Worm (Caenorhabditis elegans) whole organism, L4 larva: ENCODE data around the gene C44H4.4.

Source experiments
- ama-1 ChIP-seq: fragments of 150-350 bp; optimal IDR thresholded peaks from 2 replicates; lab custom pipeline; 2014; ENCODE audit warnings: inconsistent platforms, mixed read lengths
- ceh-82 ChIP-seq: sonication (generic microtip); optimal IDR thresholded peaks from 2 replicates; lab custom pipeline; 2017; ENCODE audit warnings: missing biosample characterization, missing genetic modification characterization
- nhr-237 ChIP-seq: sonication (generic microtip); optimal IDR thresholded peaks from 2 replicates; lab custom pipeline; 2017; ENCODE audit warnings: missing biosample characterization, missing genetic modification characterization
- saeg-2 ChIP-seq: fragments of 200-800 bp; sonication (Bioruptor generic); IDR thresholded peaks from 2 replicates; pipeline ENCODE4 v1.3.6; 2022; ENCODE audit warnings: missing genetic modification reagents, missing genetic modification characterization, missing compliant biosample characterization
- set-16 ChIP-seq: fragments of 200-800 bp; sonication (Bioruptor generic); IDR thresholded peaks from 2 replicates; pipeline ENCODE4 v1.3.6; 2022; ENCODE audit warnings: missing genetic modification reagents, missing genetic modification characterization, missing compliant biosample characterization

DNA sequence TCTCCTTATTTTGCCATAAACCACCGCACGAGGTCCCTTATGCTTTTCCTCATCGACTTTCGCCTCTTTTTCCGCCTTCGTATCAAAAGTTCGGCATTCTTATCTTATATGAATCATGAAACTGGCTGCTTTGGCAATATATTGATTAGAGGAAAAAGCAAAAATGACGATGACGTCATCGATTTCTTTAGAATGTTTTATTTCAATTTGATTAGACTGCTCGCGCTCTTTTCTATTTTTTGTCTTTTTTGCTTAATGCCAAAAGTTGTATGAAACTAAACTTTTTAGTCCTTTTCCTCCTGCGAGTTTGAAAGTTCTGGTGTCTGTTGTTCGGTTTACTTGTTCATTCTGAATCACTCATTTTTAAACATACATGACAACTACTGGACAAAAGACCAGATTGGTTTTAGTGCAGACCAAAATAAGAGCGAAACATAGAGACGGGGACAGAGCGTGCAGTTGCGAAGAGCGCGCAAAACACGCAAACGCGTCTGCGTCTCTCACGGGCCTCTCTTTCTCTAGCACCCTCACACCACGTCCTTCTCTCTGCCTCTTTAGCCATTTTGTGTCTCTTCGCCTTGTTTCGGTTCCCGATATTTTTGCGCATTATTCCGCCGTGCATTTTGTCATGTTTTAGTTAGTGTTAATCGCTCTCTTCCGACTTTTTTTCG is 21.3 kb upstream of the C44H4.4 start:
- no peak for TF ChIP-seq ceh-82
- TF ChIP-seq nhr-237 = no peak
- no peak for TF ChIP-seq ama-1
- TF ChIP-seq saeg-2 (GFP tag; lab: Robert Waterston, UW) = no peak
- TF ChIP-seq set-16 (GFP tag; lab: Robert Waterston, UW) = no peak
